Fruit fly (Drosophila melanogaster) whole organism, embryonic: ENCODE measurements around the gene cpx.
A peak's percentile ranks its signal among the peaks of the same experiment; 100 is the strongest.

Source experiments
- CG11398 ChIP-seq: fragments of 200-800 bp; sonication (Bioruptor generic); optimal IDR thresholded peaks from 2 replicates; lab custom pipeline; 2016; ENCODE audit warnings: missing biosample characterization, missing genetic modification characterization
- CG12104 ChIP-seq: fragments of 200-800 bp; sonication (Bioruptor generic); optimal IDR thresholded peaks from 3 replicates; lab custom pipeline; 2016; ENCODE audit warnings: missing biosample characterization, missing genetic modification characterization
- CG12299 ChIP-seq: fragments of 200-800 bp; sonication (Bioruptor generic); optimal IDR thresholded peaks from 2 replicates; lab custom pipeline; 2018; ENCODE audit warnings: missing biosample characterization, mild to moderate bottlenecking, missing genetic modification characterization
- CG12942 ChIP-seq: fragments of 200-800 bp; sonication (Bioruptor generic); optimal IDR thresholded peaks from 3 replicates; lab custom pipeline; 2016; ENCODE audit warnings: missing biosample characterization, missing genetic modification characterization
- CG14710 ChIP-seq: fragments of 200-800 bp; sonication (Bioruptor generic); optimal IDR thresholded peaks from 3 replicates; lab custom pipeline; 2019; ENCODE audit warnings: missing biosample characterization, mild to moderate bottlenecking, missing genetic modification characterization, moderate library complexity
- CG17385 ChIP-seq: fragments of 200-800 bp; sonication (Bioruptor generic); optimal IDR thresholded peaks from 3 replicates; lab custom pipeline; 2018; ENCODE audit warnings: missing biosample characterization, mild to moderate bottlenecking, missing genetic modification characterization
- CG18599 ChIP-seq: fragments of 200-800 bp; sonication (Bioruptor generic); optimal IDR thresholded peaks from 3 replicates; lab custom pipeline; 2017; ENCODE audit warnings: missing biosample characterization, missing genetic modification characterization, mild to moderate bottlenecking, moderate library complexity, missing genetic modification reagents
- CG2202 ChIP-seq: fragments of 200-800 bp; sonication (Bioruptor generic); optimal IDR thresholded peaks from 2 replicates; lab custom pipeline; 2018; ENCODE audit warnings: missing biosample characterization, mild to moderate bottlenecking, missing genetic modification characterization
- CG30020 ChIP-seq: fragments of 200-800 bp; optimal IDR thresholded peaks from 2 replicates; lab custom pipeline; 2019; ENCODE audit warnings: missing biosample characterization, mild to moderate bottlenecking, missing genetic modification characterization, moderate library complexity
- CG31224 ChIP-seq: fragments of 200-800 bp; sonication (Bioruptor generic); IDR thresholded peaks from 2 replicates; pipeline ENCODE4 v1.3.6; 2022; ENCODE audit warnings: missing biosample characterization, missing genetic modification characterization
- CG3163 ChIP-seq: fragments of 200-800 bp; sonication (Bioruptor generic); optimal IDR thresholded peaks from 3 replicates; lab custom pipeline; 2016; ENCODE audit warnings: missing biosample characterization, missing genetic modification characterization
- CG34224 ChIP-seq: fragments of 200-800 bp; sonication (Bioruptor generic); IDR thresholded peaks from 3 replicates; pipeline ENCODE4 v1.3.6; 2022; ENCODE audit warnings: missing biosample characterization, missing genetic modification characterization; ENCODE audit not compliant: partially characterized antibody
- CG3838 ChIP-seq: fragments of 200-800 bp; sonication (Bioruptor generic); optimal IDR thresholded peaks from 3 replicates; lab custom pipeline; 2016; ENCODE audit warnings: missing biosample characterization, missing genetic modification characterization
- CG4282 ChIP-seq: fragments of 200-800 bp; sonication (Bioruptor generic); optimal IDR thresholded peaks from 2 replicates; lab custom pipeline; 2016; ENCODE audit warnings: missing biosample characterization, missing genetic modification characterization
- CG4820 ChIP-seq: fragments of 200-800 bp; sonication (Bioruptor generic); optimal IDR thresholded peaks from 3 replicates; lab custom pipeline; 2016; ENCODE audit warnings: missing biosample characterization, missing genetic modification characterization
- CG4854 ChIP-seq: fragments of 200-800 bp; sonication (Bioruptor generic); optimal IDR thresholded peaks from 2 replicates; lab custom pipeline; 2016; ENCODE audit warnings: missing biosample characterization, missing genetic modification characterization, inconsistent platforms
- CG5245 ChIP-seq: fragments of 200-800 bp; sonication (Bioruptor generic); optimal IDR thresholded peaks from 3 replicates; lab custom pipeline; 2016; ENCODE audit warnings: missing biosample characterization, missing genetic modification characterization
- CG5953 ChIP-seq: fragments of 200-800 bp; sonication (Bioruptor generic); IDR thresholded peaks from 2 replicates; pipeline ENCODE4 v1.3.6; 2022; ENCODE audit warnings: missing biosample characterization, missing genetic modification characterization
- CG6254 ChIP-seq: fragments of 200-800 bp; sonication (Bioruptor generic); optimal IDR thresholded peaks from 3 replicates; lab custom pipeline; 2017; ENCODE audit warnings: mild to moderate bottlenecking, missing biosample characterization, missing genetic modification reagents, missing genetic modification characterization
- CG6689 ChIP-seq: fragments of 200-800 bp; sonication (Bioruptor generic); IDR thresholded peaks from 2 replicates; pipeline ENCODE4 v1.3.6; 2022; ENCODE audit warnings: missing biosample characterization, missing genetic modification characterization
- CG9932 ChIP-seq: fragments of 200-800 bp; sonication (Bioruptor generic); IDR thresholded peaks from 2 replicates; pipeline ENCODE4 v1.3.6; 2022; ENCODE audit warnings: missing biosample characterization, missing genetic modification characterization
- CoRest ChIP-seq: fragments of 200-800 bp; sonication (Bioruptor generic); optimal IDR thresholded peaks from 3 replicates; lab custom pipeline; 2018; ENCODE audit warnings: missing biosample characterization, mild to moderate bottlenecking, missing genetic modification characterization, moderate library complexity
- Ets65A ChIP-seq: fragments of 200-800 bp; sonication (Bioruptor generic); peaks from one replicate; lab custom pipeline; 2016; ENCODE audit warnings: missing biosample characterization, missing genetic modification characterization
- Ets97D ChIP-seq: fragments of 200-800 bp; sonication (Bioruptor generic); optimal IDR thresholded peaks from 3 replicates; lab custom pipeline; 2016; ENCODE audit warnings: missing biosample characterization, missing genetic modification characterization
- Fer2 ChIP-seq: fragments of 200-800 bp; sonication (Bioruptor generic); optimal IDR thresholded peaks from 2 replicates; lab custom pipeline; 2018; ENCODE audit warnings: missing biosample characterization, mild to moderate bottlenecking, missing genetic modification characterization, moderate library complexity
- HLH3B ChIP-seq: fragments of 200-800 bp; sonication (Bioruptor generic); IDR thresholded peaks from 2 replicates; pipeline ENCODE4 v1.3.6; 2022; ENCODE audit warnings: missing biosample characterization, missing genetic modification characterization
- Lhr ChIP-seq: fragments of 200-800 bp; sonication (Bioruptor generic); optimal IDR thresholded peaks from 3 replicates; lab custom pipeline; 2017; ENCODE audit warnings: mild to moderate bottlenecking, missing biosample characterization, missing genetic modification reagents, missing genetic modification characterization
- MTF-1 ChIP-seq: fragments of 200-800 bp; sonication (Bioruptor generic); optimal IDR thresholded peaks from 2 replicates; lab custom pipeline; 2018; ENCODE audit warnings: missing biosample characterization, mild to moderate bottlenecking, missing genetic modification characterization, borderline replicate concordance
- Mes4 ChIP-seq: fragments of 200-800 bp; sonication (Bioruptor generic); optimal IDR thresholded peaks from 2 replicates; lab custom pipeline; 2016; ENCODE audit warnings: missing biosample characterization, missing genetic modification characterization
- Nf-YA ChIP-seq: fragments of 200-800 bp; sonication (Bioruptor generic); IDR thresholded peaks from 2 replicates; pipeline ENCODE4 v1.3.6; 2022; ENCODE audit warnings: missing biosample characterization, missing genetic modification characterization
- Oli ChIP-seq: fragments of 200-800 bp; sonication (Bioruptor generic); optimal IDR thresholded peaks from 2 replicates; lab custom pipeline; 2018; ENCODE audit warnings: missing biosample characterization, mild to moderate bottlenecking, missing genetic modification characterization, moderate library complexity
- YL-1 ChIP-seq: fragments of 200-800 bp; sonication (Bioruptor generic); optimal IDR thresholded peaks from 3 replicates; lab custom pipeline; 2017; ENCODE audit warnings: missing biosample characterization, mild to moderate bottlenecking, missing genetic modification characterization
- br ChIP-seq: fragments of >200 bp; optimal IDR thresholded peaks from 2 replicates; lab custom pipeline; 2017
- chif ChIP-seq, 2 experiments: fragments of 200-800 bp; sonication (Bioruptor generic); optimal IDR thresholded peaks; 3 replicates each; lab custom pipeline; 2016; ENCODE audit warnings: missing biosample characterization in 2 of 2, missing genetic modification characterization in 2 of 2
- chinmo ChIP-seq: fragments of 200-800 bp; sonication (Bioruptor generic); IDR thresholded peaks from 4 replicates; pipeline ENCODE4 v1.3.6; 2022; ENCODE audit warnings: missing biosample characterization, missing genetic modification characterization; ENCODE audit not compliant: partially characterized antibody
- ewg ChIP-seq: fragments of 200-800 bp; sonication (Bioruptor generic); optimal IDR thresholded peaks from 3 replicates; lab custom pipeline; 2017; ENCODE audit warnings: mild to moderate bottlenecking, missing biosample characterization, missing genetic modification reagents, missing genetic modification characterization
- fd102C ChIP-seq: fragments of 200-800 bp; sonication (Bioruptor generic); optimal IDR thresholded peaks from 2 replicates; lab custom pipeline; 2018; ENCODE audit warnings: missing biosample characterization, mild to moderate bottlenecking, missing genetic modification characterization, moderate library complexity
- fd3F ChIP-seq: fragments of 200-800 bp; sonication (Bioruptor generic); optimal IDR thresholded peaks from 2 replicates; lab custom pipeline; 2018; ENCODE audit warnings: missing biosample characterization, mild to moderate bottlenecking, missing genetic modification characterization, moderate library complexity
- fru ChIP-seq: fragments of >200 bp; optimal IDR thresholded peaks from 2 replicates; lab custom pipeline; 2017
- hbn ChIP-seq: fragments of 200-800 bp; sonication (Bioruptor generic); IDR thresholded peaks from 2 replicates; pipeline ENCODE4 v1.3.6; 2022; ENCODE audit warnings: missing biosample characterization, missing genetic modification characterization; ENCODE audit not compliant: partially characterized antibody
- ind ChIP-seq: fragments of 200-800 bp; sonication (Bioruptor generic); optimal IDR thresholded peaks from 3 replicates; lab custom pipeline; 2016; ENCODE audit warnings: missing biosample characterization, missing genetic modification characterization
- jumu ChIP-seq: fragments of 200-800 bp; sonication (Bioruptor generic); optimal IDR thresholded peaks from 3 replicates; lab custom pipeline; 2016; ENCODE audit warnings: missing biosample characterization, missing genetic modification characterization
- lilli ChIP-seq: fragments of 200-800 bp; sonication (Bioruptor generic); optimal IDR thresholded peaks from 3 replicates; lab custom pipeline; 2016; ENCODE audit warnings: missing biosample characterization, missing genetic modification characterization
- luna ChIP-seq: fragments of 200-800 bp; sonication (Bioruptor generic); optimal IDR thresholded peaks from 2 replicates; lab custom pipeline; 2016; ENCODE audit warnings: missing biosample characterization, missing genetic modification characterization
- nom ChIP-seq: fragments of 200-800 bp; sonication (Bioruptor generic); optimal IDR thresholded peaks from 2 replicates; lab custom pipeline; 2017; ENCODE audit warnings: missing biosample characterization, missing genetic modification characterization, mild to moderate bottlenecking, moderate library complexity, missing genetic modification reagents
- psq ChIP-seq: fragments of 200-800 bp; sonication (Bioruptor generic); optimal IDR thresholded peaks from 2 replicates; lab custom pipeline; 2017; ENCODE audit warnings: missing biosample characterization, missing genetic modification characterization
- repo ChIP-seq: fragments of 200-800 bp; sonication (Bioruptor generic); optimal IDR thresholded peaks from 2 replicates; lab custom pipeline; 2016; ENCODE audit warnings: missing biosample characterization, missing genetic modification characterization
- sc ChIP-seq, 3 experiments: fragments of >200 bp in 2 of 3; fragments of 200-800 bp in 1 of 3; sonication (Bioruptor generic) in 1 of 3; optimal IDR thresholded peaks; 2 replicates in 2 of 3; 3 replicates in 1 of 3; lab custom pipeline; 2017; ENCODE audit warnings: mild to moderate bottlenecking in 1 of 3, missing biosample characterization in 1 of 3, missing genetic modification characterization in 1 of 3, missing genetic modification reagents in 1 of 3
- sens ChIP-seq: fragments of 200-800 bp; sonication (Bioruptor generic); peaks from one replicate; lab custom pipeline; 2016; ENCODE audit warnings: missing biosample characterization, missing genetic modification characterization
- tll ChIP-seq, 2 experiments: fragments of 200-800 bp in 1 of 2; fragments of >200 bp in 1 of 2; sonication (Bioruptor generic) in 1 of 2; optimal IDR thresholded peaks; 2 replicates each; lab custom pipeline; 2017 to 2019; ENCODE audit warnings: missing biosample characterization in 2 of 2, missing genetic modification characterization in 2 of 2, mild to moderate bottlenecking in 1 of 2, moderate library complexity in 1 of 2
- zfh2 ChIP-seq: fragments of 200-800 bp; sonication (Bioruptor generic); optimal IDR thresholded peaks from 2 replicates; lab custom pipeline; 2016; ENCODE audit warnings: missing biosample characterization, missing genetic modification characterization

The cpx gene

dm6 chr3R:4333964-4334363 lies 53.9 kb downstream of the cpx start, which contains the start of gene CG9776 (continued):
- TF ChIP-seq CG2202 (tag; lab: Kevin White, UChicago), result no peak
- no peak for TF ChIP-seq CG5953 (GFP tag; lab: Robert Waterston, UW)
- TF ChIP-seq CG3163 (GFP tag; lab: Kevin White, UChicago), result peak; percentile 60
- TF ChIP-seq Ets65A (GFP tag; lab: Kevin White, UChicago), result peak; percentile 94
- peak; percentile 20 for TF ChIP-seq psq (GFP tag; lab: Kevin White, UChicago)
- no peak for TF ChIP-seq CoRest (tag; lab: Kevin White, UChicago)
- peak; percentile 56 for TF ChIP-seq CG12942 (GFP tag; lab: Kevin White, UChicago)
- TF ChIP-seq CG12104 (GFP tag; lab: Kevin White, UChicago), result peak; percentile 46
- no peak for TF ChIP-seq Fer2
- no peak for TF ChIP-seq MTF-1 (GFP tag; lab: Kevin White, UChicago)
- no peak for TF ChIP-seq Mes4 (GFP tag; lab: Kevin White, UChicago)
- TF ChIP-seq HLH3B (GFP tag; lab: Robert Waterston, UW), result peak; percentile 43
- TF ChIP-seq br (lab: Kevin White, UChicago), result no peak
- no peak for TF ChIP-seq CG6689
- TF ChIP-seq chinmo, result peak; percentile 99
- no peak for TF ChIP-seq Oli (tag; lab: Kevin White, UChicago)
- TF ChIP-seq repo, result peak; percentile 41
- no peak for TF ChIP-seq CG4854 (GFP tag; lab: Kevin White, UChicago)
- no peak for TF ChIP-seq ewg (GFP tag; lab: Kevin White, UChicago)
- peak; percentile 40 for TF ChIP-seq CG12299 (tag; lab: Kevin White, UChicago)
- peak; percentile 73 for TF ChIP-seq lilli (GFP tag; lab: Kevin White, UChicago)
- TF ChIP-seq Nf-YA, result no peak
- TF ChIP-seq CG11398 (GFP tag; lab: Kevin White, UChicago), result no peak
- TF ChIP-seq fd3F (GFP tag; lab: Kevin White, UChicago), result peak; percentile 41
- TF ChIP-seq CG4820, result peak; percentile 63
- peak; percentile 53 for TF ChIP-seq luna (GFP tag; lab: Kevin White, UChicago)
- TF ChIP-seq zfh2 (GFP tag; lab: Kevin White, UChicago), result peak; percentile 55
- TF ChIP-seq chif (GFP tag; optimal IDR thresholded peaks at IDR 0.05; lab: Kevin White, UChicago), result peak; percentile 15 to 74
- TF ChIP-seq CG30020 (tag; lab: Kevin White, UChicago), result peak; percentile 98
- no peak for TF ChIP-seq nom (GFP tag; lab: Kevin White, UChicago)
- peak; percentile 97 for TF ChIP-seq CG34224 (GFP tag; lab: Robert Waterston, UW)
- peak; percentile 44 for TF ChIP-seq CG31224 (GFP tag; lab: Robert Waterston, UW)
- TF ChIP-seq CG3838 (GFP tag; lab: Kevin White, UChicago), result peak; percentile 21
- no peak for TF ChIP-seq CG5245 (GFP tag; lab: Kevin White, UChicago)
- TF ChIP-seq sc (optimal IDR thresholded peaks at IDR 0.05; lab: Kevin White, UChicago), result no peak
- peak; percentile 9 for TF ChIP-seq sc (GFP tag; optimal IDR thresholded peaks at IDR 0.05; lab: Kevin White, UChicago)
- peak; percentile 78 for TF ChIP-seq CG14710 (tag; lab: Kevin White, UChicago)
- no peak for TF ChIP-seq CG18599 (GFP tag; lab: Kevin White, UChicago)
- TF ChIP-seq sens, result peak; percentile 91
- TF ChIP-seq fd102C (GFP tag; lab: Kevin White, UChicago), result no peak
- TF ChIP-seq YL-1 (GFP tag; lab: Kevin White, UChicago), result peak; percentile 80
- peak; percentile 94 for TF ChIP-seq Lhr (GFP tag; lab: Kevin White, UChicago)
- no peak for TF ChIP-seq fru (lab: Kevin White, UChicago)
- TF ChIP-seq CG4282 (GFP tag; lab: Kevin White, UChicago), result peak; percentile 54
- no peak for TF ChIP-seq CG17385
- peak; percentile 52 for TF ChIP-seq ind (GFP tag; lab: Kevin White, UChicago)
- TF ChIP-seq jumu (GFP tag; lab: Kevin White, UChicago), result peak; percentile 41
- TF ChIP-seq hbn (GFP tag; lab: Robert Waterston, UW), result peak; percentile 96
- peak in 1 of 2 experiments; percentile 28 for TF ChIP-seq tll (GFP tag; optimal IDR thresholded peaks at IDR 0.05; lab: Kevin White, UChicago)
- peak; percentile 78 for TF ChIP-seq Ets97D
- peak; percentile 77 for TF ChIP-seq CG9932 (GFP tag; lab: Robert Waterston, UW)
- TF ChIP-seq CG6254, result no peak
